Fruit fly (Drosophila melanogaster) whole organism, embryonic: ENCODE data around the gene CG42263.

Experiments
- ATbp ChIP-seq: fragments of 200-800 bp; sonication (Bioruptor generic); optimal IDR thresholded peaks from 2 replicates; lab custom pipeline; 2017; ENCODE audit warnings: missing biosample characterization, mild to moderate bottlenecking, missing genetic modification characterization, missing genetic modification reagents
- Atf3 ChIP-seq: fragments of 200-800 bp; sonication (Bioruptor generic); optimal IDR thresholded peaks from 3 replicates; lab custom pipeline; 2016; ENCODE audit warnings: missing biosample characterization, missing genetic modification characterization
- C15 ChIP-seq: fragments of 200-800 bp; sonication (Bioruptor generic); IDR thresholded peaks from 3 replicates; pipeline ENCODE4 v1.3.6; 2022; ENCODE audit warnings: missing biosample characterization, missing genetic modification characterization
- CG10654 ChIP-seq: fragments of 200-800 bp; sonication (Bioruptor generic); optimal IDR thresholded peaks from 2 replicates; lab custom pipeline; 2016; ENCODE audit warnings: missing biosample characterization, missing genetic modification characterization
- CG11560 ChIP-seq: fragments of 200-800 bp; sonication (Bioruptor generic); IDR thresholded peaks from 3 replicates; pipeline ENCODE4 v1.3.6; 2022; ENCODE audit warnings: missing biosample characterization, missing genetic modification characterization
- CG12104 ChIP-seq: fragments of 200-800 bp; sonication (Bioruptor generic); optimal IDR thresholded peaks from 3 replicates; lab custom pipeline; 2016; ENCODE audit warnings: missing biosample characterization, missing genetic modification characterization
- CG12219 ChIP-seq: fragments of 200-800 bp; sonication (Bioruptor generic); optimal IDR thresholded peaks from 3 replicates; lab custom pipeline; 2018; ENCODE audit warnings: missing biosample characterization, mild to moderate bottlenecking, missing genetic modification characterization
- CG1233 ChIP-seq: fragments of 200-800 bp; sonication (Bioruptor generic); optimal IDR thresholded peaks from 4 replicates; lab custom pipeline; 2018; ENCODE audit warnings: missing biosample characterization, mild to moderate bottlenecking, missing genetic modification characterization
- CG14710 ChIP-seq: fragments of 200-800 bp; sonication (Bioruptor generic); optimal IDR thresholded peaks from 3 replicates; lab custom pipeline; 2019; ENCODE audit warnings: missing biosample characterization, mild to moderate bottlenecking, missing genetic modification characterization, moderate library complexity
- CG15601 ChIP-seq: fragments of 200-800 bp; sonication (Bioruptor generic); optimal IDR thresholded peaks from 3 replicates; lab custom pipeline; 2019; ENCODE audit warnings: missing biosample characterization, mild to moderate bottlenecking, missing genetic modification characterization, moderate library complexity
- CG1602 ChIP-seq: fragments of 200-800 bp; sonication (Bioruptor generic); optimal IDR thresholded peaks from 3 replicates; lab custom pipeline; 2016; ENCODE audit warnings: missing biosample characterization, missing genetic modification characterization
- CG16779 ChIP-seq: fragments of 200-800 bp; sonication (Bioruptor generic); IDR thresholded peaks from 2 replicates; pipeline ENCODE4 v1.3.6; 2022; ENCODE audit warnings: missing biosample characterization, missing genetic modification characterization
- CG17912 ChIP-seq: fragments of 200-800 bp; sonication (Bioruptor generic); optimal IDR thresholded peaks from 2 replicates; lab custom pipeline; 2018; ENCODE audit warnings: missing biosample characterization, mild to moderate bottlenecking, missing genetic modification characterization
- CG30431 ChIP-seq: fragments of 200-800 bp; sonication (Bioruptor generic); optimal IDR thresholded peaks from 2 replicates; lab custom pipeline; 2017; ENCODE audit warnings: missing biosample characterization, missing genetic modification characterization
- CG4854 ChIP-seq: fragments of 200-800 bp; sonication (Bioruptor generic); optimal IDR thresholded peaks from 2 replicates; lab custom pipeline; 2016; ENCODE audit warnings: missing biosample characterization, missing genetic modification characterization, inconsistent platforms
- CG7357 ChIP-seq: fragments of 200-800 bp; sonication (Bioruptor generic); IDR thresholded peaks from 3 replicates; pipeline ENCODE4 v1.3.6; 2022; ENCODE audit warnings: missing biosample characterization, missing genetic modification characterization
- CG9609 ChIP-seq: fragments of 200-800 bp; sonication (Bioruptor generic); optimal IDR thresholded peaks from 3 replicates; lab custom pipeline; 2016; ENCODE audit warnings: missing biosample characterization, missing genetic modification characterization
- Dad ChIP-seq: fragments of 200-800 bp; sonication (Bioruptor generic); optimal IDR thresholded peaks from 3 replicates; lab custom pipeline; 2016; ENCODE audit warnings: missing biosample characterization, missing genetic modification characterization
- Doc2 ChIP-seq: fragments of 200-800 bp; sonication (Bioruptor generic); IDR thresholded peaks from 2 replicates; pipeline ENCODE4 v1.3.6; 2022; ENCODE audit warnings: missing biosample characterization, missing genetic modification characterization
- HLHmδ ChIP-seq: fragments of 200-800 bp; sonication (Bioruptor generic); optimal IDR thresholded peaks from 2 replicates; lab custom pipeline; 2018; ENCODE audit warnings: missing biosample characterization, mild to moderate bottlenecking, missing genetic modification characterization, moderate library complexity
- Hand ChIP-seq: fragments of 200-800 bp; sonication (Bioruptor generic); optimal IDR thresholded peaks from 2 replicates; lab custom pipeline; 2017; ENCODE audit warnings: mild to moderate bottlenecking, missing biosample characterization, missing genetic modification reagents, missing genetic modification characterization
- Hsf ChIP-seq: fragments of 200-800 bp; sonication (Bioruptor generic); optimal IDR thresholded peaks from 3 replicates; lab custom pipeline; 2016; ENCODE audit warnings: missing biosample characterization, missing genetic modification characterization
- Mad ChIP-seq: fragments of 200-800 bp; sonication (Bioruptor generic); optimal IDR thresholded peaks from 2 replicates; lab custom pipeline; 2016; ENCODE audit warnings: missing biosample characterization, missing genetic modification characterization
- Mes4 ChIP-seq: fragments of 200-800 bp; sonication (Bioruptor generic); optimal IDR thresholded peaks from 2 replicates; lab custom pipeline; 2016; ENCODE audit warnings: missing biosample characterization, missing genetic modification characterization
- NC2α ChIP-seq: fragments of 200-800 bp; sonication (Bioruptor generic); optimal IDR thresholded peaks from 2 replicates; lab custom pipeline; 2016; ENCODE audit warnings: missing biosample characterization, missing genetic modification characterization
- Pdp1 ChIP-seq, 2 experiments: fragments of 200-800 bp; sonication (Bioruptor generic); optimal IDR thresholded peaks; 3 replicates each; lab custom pipeline; 2016; ENCODE audit warnings: missing biosample characterization in 2 of 2, missing genetic modification characterization in 2 of 2, mild to moderate bottlenecking in 1 of 2, moderate library complexity in 1 of 2
- Rx ChIP-seq: fragments of 200-800 bp; sonication (Bioruptor generic); IDR thresholded peaks from 2 replicates; pipeline ENCODE4 v1.3.6; 2022; ENCODE audit warnings: missing biosample characterization, missing genetic modification characterization
- Tbp ChIP-seq: fragments of >200 bp; optimal IDR thresholded peaks from 2 replicates; lab custom pipeline; 2018; ENCODE audit warnings: missing biosample characterization, missing genetic modification characterization
- ac ChIP-seq: fragments of 200-800 bp; sonication (Bioruptor generic); optimal IDR thresholded peaks from 3 replicates; lab custom pipeline; 2017; ENCODE audit warnings: missing biosample characterization, mild to moderate bottlenecking, missing genetic modification characterization
- aop ChIP-seq: fragments of 200-800 bp; sonication (Bioruptor generic); IDR thresholded peaks from 2 replicates; pipeline ENCODE4 v1.3.6; 2022; ENCODE audit warnings: missing biosample characterization, missing genetic modification characterization
- ash1 ChIP-seq: fragments of 200-800 bp; sonication (Bioruptor generic); optimal IDR thresholded peaks from 2 replicates; lab custom pipeline; 2018; ENCODE audit warnings: missing biosample characterization, mild to moderate bottlenecking, missing genetic modification characterization
- chinmo ChIP-seq: fragments of 200-800 bp; sonication (Bioruptor generic); IDR thresholded peaks from 4 replicates; pipeline ENCODE4 v1.3.6; 2022; ENCODE audit warnings: missing biosample characterization, missing genetic modification characterization; ENCODE audit not compliant: partially characterized antibody
- crol ChIP-seq: fragments of 200-800 bp; sonication (Bioruptor generic); IDR thresholded peaks from 2 replicates; pipeline ENCODE4 v1.3.6; 2022; ENCODE audit warnings: missing biosample characterization, missing genetic modification characterization
- dan ChIP-seq: fragments of 200-800 bp; sonication (Bioruptor generic); IDR thresholded peaks from 2 replicates; pipeline ENCODE4 v1.3.6; 2022; ENCODE audit warnings: missing biosample characterization, missing genetic modification characterization
- exex ChIP-seq: fragments of 200-800 bp; sonication (Bioruptor generic); optimal IDR thresholded peaks from 4 replicates; lab custom pipeline; 2018; ENCODE audit warnings: missing biosample characterization, mild to moderate bottlenecking, missing genetic modification characterization, moderate library complexity
- fd102C ChIP-seq: fragments of 200-800 bp; sonication (Bioruptor generic); optimal IDR thresholded peaks from 2 replicates; lab custom pipeline; 2018; ENCODE audit warnings: missing biosample characterization, mild to moderate bottlenecking, missing genetic modification characterization, moderate library complexity
- fd64A ChIP-seq: fragments of 200-800 bp; sonication (Bioruptor generic); optimal IDR thresholded peaks from 3 replicates; lab custom pipeline; 2018; ENCODE audit warnings: missing biosample characterization, mild to moderate bottlenecking, missing genetic modification characterization
- gcm ChIP-seq: fragments of 200-800 bp; sonication (Bioruptor generic); optimal IDR thresholded peaks from 2 replicates; lab custom pipeline; 2019; ENCODE audit warnings: missing biosample characterization, mild to moderate bottlenecking, missing genetic modification characterization, moderate library complexity
- h ChIP-seq: fragments of >200 bp; optimal IDR thresholded peaks from 2 replicates; lab custom pipeline; 2017
- insv ChIP-seq, 2 experiments: fragments of 200-800 bp; sonication (Bioruptor generic); optimal IDR thresholded peaks; 3 replicates each; lab custom pipeline; 2016 to 2018; ENCODE audit warnings: missing biosample characterization in 2 of 2, missing genetic modification characterization in 2 of 2
- jing ChIP-seq: fragments of 200-800 bp; sonication (Bioruptor generic); optimal IDR thresholded peaks from 2 replicates; lab custom pipeline; 2018; ENCODE audit warnings: missing biosample characterization, mild to moderate bottlenecking, missing genetic modification characterization
- lov ChIP-seq, 2 experiments: fragments of 200-800 bp in 1 of 2; fragments of >200 bp in 1 of 2; sonication (Bioruptor generic) in 1 of 2; IDR thresholded peaks in 1 of 2; optimal IDR thresholded peaks in 1 of 2; 2 replicates in 1 of 2; 3 replicates in 1 of 2; pipeline versions ENCODE4 v1.3.6 to Lab custom; 2017 to 2022; ENCODE audit warnings: missing biosample characterization in 1 of 2, missing genetic modification characterization in 1 of 2
- nau ChIP-seq: fragments of 200-800 bp; sonication (Bioruptor generic); optimal IDR thresholded peaks from 3 replicates; lab custom pipeline; 2017; ENCODE audit warnings: missing biosample characterization, mild to moderate bottlenecking, missing genetic modification characterization, missing genetic modification reagents
- pnt ChIP-seq: fragments of 200-800 bp; sonication (Bioruptor generic); optimal IDR thresholded peaks from 3 replicates; lab custom pipeline; 2016; ENCODE audit warnings: missing biosample characterization, missing genetic modification characterization
- psq ChIP-seq: fragments of 200-800 bp; sonication (Bioruptor generic); optimal IDR thresholded peaks from 2 replicates; lab custom pipeline; 2017; ENCODE audit warnings: missing biosample characterization, missing genetic modification characterization
- scrt ChIP-seq: fragments of 200-800 bp; sonication (Bioruptor generic); optimal IDR thresholded peaks from 2 replicates; lab custom pipeline; 2018; ENCODE audit warnings: missing biosample characterization, mild to moderate bottlenecking, missing genetic modification characterization, moderate library complexity
- sna ChIP-seq: fragments of 200-800 bp; sonication (Bioruptor generic); IDR thresholded peaks from 2 replicates; pipeline ENCODE4 v1.3.6; 2022; ENCODE audit warnings: missing biosample characterization, missing genetic modification characterization; ENCODE audit not compliant: partially characterized antibody
- tll ChIP-seq, 2 experiments: fragments of 200-800 bp in 1 of 2; fragments of >200 bp in 1 of 2; sonication (Bioruptor generic) in 1 of 2; optimal IDR thresholded peaks; 2 replicates each; lab custom pipeline; 2017 to 2019; ENCODE audit warnings: missing biosample characterization in 2 of 2, missing genetic modification characterization in 2 of 2, mild to moderate bottlenecking in 1 of 2, moderate library complexity in 1 of 2
- vvl ChIP-seq: fragments of 200-800 bp; sonication (Bioruptor generic); IDR thresholded peaks from 2 replicates; pipeline ENCODE4 v1.3.6; 2022; ENCODE audit warnings: missing biosample characterization, missing genetic modification characterization
- wek ChIP-seq: fragments of 200-800 bp; sonication (Bioruptor generic); optimal IDR thresholded peaks from 3 replicates; lab custom pipeline; 2018; ENCODE audit warnings: missing biosample characterization, mild to moderate bottlenecking, missing genetic modification characterization, moderate library complexity
- zf30C ChIP-seq: fragments of 200-800 bp; sonication (Bioruptor generic); optimal IDR thresholded peaks from 3 replicates; lab custom pipeline; 2018; ENCODE audit warnings: missing biosample characterization, mild to moderate bottlenecking, missing genetic modification characterization

CG42263 gene

dm6 chr3L:19924771-19925304 is 30.8 kb downstream of the CG42263 start, which contains the start of gene Grasp65 (continued):
- no peak for TF ChIP-seq zf30C (GFP tag; lab: Kevin White, UChicago)
- no peak for TF ChIP-seq crol (GFP tag; lab: Robert Waterston, UW)
- TF ChIP-seq Pdp1 (GFP tag; optimal IDR thresholded peaks at IDR 0.05; lab: Kevin White, UChicago) = peak in 1 of 2 experiments; percentile 14
- TF ChIP-seq insv (GFP tag; optimal IDR thresholded peaks at IDR 0.05; lab: Kevin White, UChicago) = peak; percentile 63 to 92
- no peak for TF ChIP-seq Mes4
- peak; percentile 96 for TF ChIP-seq wek
- TF ChIP-seq Tbp = no peak
- TF ChIP-seq ATbp (GFP tag; lab: Kevin White, UChicago) = no peak
- TF ChIP-seq CG30431 = no peak
- no peak for TF ChIP-seq NC2α (GFP tag; lab: Kevin White, UChicago)
- no peak for TF ChIP-seq CG16779 (GFP tag; lab: Robert Waterston, UW)
- no peak for TF ChIP-seq nau (GFP tag; lab: Kevin White, UChicago)
- TF ChIP-seq Doc2 (GFP tag; lab: Robert Waterston, UW) = no peak
- TF ChIP-seq ac (GFP tag; lab: Kevin White, UChicago) = no peak
- TF ChIP-seq CG1602 = no peak
- peak; percentile 33 for TF ChIP-seq CG14710 (tag; lab: Kevin White, UChicago)
- TF ChIP-seq ash1 (GFP tag; lab: Kevin White, UChicago) = no peak
- TF ChIP-seq Dad = no peak
- no peak for TF ChIP-seq CG11560 (tag; lab: Robert Waterston, UW)
- no peak for TF ChIP-seq fd102C (GFP tag; lab: Kevin White, UChicago)
- TF ChIP-seq jing (GFP tag; lab: Kevin White, UChicago) = no peak
- no peak for TF ChIP-seq aop (GFP tag; lab: Robert Waterston, UW)
- TF ChIP-seq lov (optimal IDR thresholded peaks at IDR 0.05; lab: Kevin White, UChicago) = no peak
- no peak for TF ChIP-seq lov (GFP tag; IDR thresholded peaks at IDR 0.05; lab: Robert Waterston, UW)
- TF ChIP-seq Mad (GFP tag; lab: Kevin White, UChicago) = no peak
- no peak for TF ChIP-seq CG9609
- no peak for TF ChIP-seq CG12104 (GFP tag; lab: Kevin White, UChicago)
- no peak for TF ChIP-seq C15
- no peak for TF ChIP-seq h (lab: Kevin White, UChicago)
- no peak for TF ChIP-seq Rx (GFP tag; lab: Robert Waterston, UW)
- no peak for TF ChIP-seq CG10654 (GFP tag; lab: Kevin White, UChicago)
- no peak for TF ChIP-seq CG15601
- TF ChIP-seq CG1233 (GFP tag; lab: Kevin White, UChicago) = no peak
- no peak for TF ChIP-seq CG4854 (GFP tag; lab: Kevin White, UChicago)
- no peak for TF ChIP-seq HLHmδ (GFP tag; lab: Kevin White, UChicago)
- TF ChIP-seq CG17912 (GFP tag; lab: Kevin White, UChicago) = no peak
- no peak for TF ChIP-seq Hand (GFP tag; lab: Kevin White, UChicago)
- no peak for TF ChIP-seq scrt
- TF ChIP-seq sna (GFP tag; lab: Robert Waterston, UW) = no peak
- no peak for TF ChIP-seq pnt (GFP tag; lab: Kevin White, UChicago)
- no peak for TF ChIP-seq gcm
- no peak for TF ChIP-seq chinmo (GFP tag; lab: Robert Waterston, UW)
- no peak for TF ChIP-seq Atf3
- TF ChIP-seq Hsf = no peak
- no peak for TF ChIP-seq tll (GFP tag; optimal IDR thresholded peaks at IDR 0.05; lab: Kevin White, UChicago)
- no peak for TF ChIP-seq exex (tag; lab: Kevin White, UChicago)
- no peak for TF ChIP-seq psq (GFP tag; lab: Kevin White, UChicago)
- no peak for TF ChIP-seq vvl (GFP tag; lab: Robert Waterston, UW)
- no peak for TF ChIP-seq CG7357 (GFP tag; lab: Robert Waterston, UW)
- no peak for TF ChIP-seq CG12219 (GFP tag; lab: Kevin White, UChicago)
- TF ChIP-seq fd64A (GFP tag; lab: Kevin White, UChicago) = no peak
- TF ChIP-seq dan (GFP tag; lab: Robert Waterston, UW) = no peak
